Worm (Caenorhabditis elegans): ENCODE data around the gene R02F11.2.

DNA sequence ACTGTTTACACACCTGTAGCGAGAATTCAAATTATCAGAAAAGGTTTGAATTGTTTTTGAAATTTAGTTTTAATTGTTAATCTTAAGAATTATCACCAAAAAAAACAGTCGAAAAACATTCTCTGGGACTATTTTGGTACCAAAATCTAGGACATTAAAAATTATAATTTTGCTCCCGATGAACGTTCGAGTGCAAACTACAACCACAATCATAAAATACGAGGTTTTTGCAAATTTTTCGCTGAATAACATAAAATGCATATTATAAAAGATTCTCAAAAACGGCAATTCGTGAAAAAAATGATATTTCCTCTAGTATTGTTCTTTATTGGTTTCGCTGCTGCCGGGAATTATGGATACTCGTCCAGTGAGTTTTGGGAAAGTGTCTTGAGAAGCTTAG lies 4.0 kb upstream of the R02F11.2 start, which contains the start of gene R02F11.12:
- no peak for TF ChIP-seq him-1 (tag; optimal IDR thresholded peaks at IDR 0.05)
- TF ChIP-seq W03F9.2 (tag; optimal IDR thresholded peaks at IDR 0.05) = no peak
- no peak for TF ChIP-seq dao-5 (tag; optimal IDR thresholded peaks at IDR 0.05)

Data from whole organism, L4/young adult.